Fruit fly (Drosophila melanogaster) whole organism, embryonic: ENCODE data around the gene EMC3.

Source experiments
- CG15696 ChIP-seq: fragments of 200-800 bp; sonication (Bioruptor generic); optimal IDR thresholded peaks from 2 replicates; lab custom pipeline; 2019; ENCODE audit warnings: missing biosample characterization, mild to moderate bottlenecking, missing genetic modification characterization, moderate library complexity
- CG17385 ChIP-seq: fragments of 200-800 bp; sonication (Bioruptor generic); optimal IDR thresholded peaks from 3 replicates; lab custom pipeline; 2018; ENCODE audit warnings: missing biosample characterization, mild to moderate bottlenecking, missing genetic modification characterization
- D19B ChIP-seq: fragments of 200-800 bp; sonication (Bioruptor generic); optimal IDR thresholded peaks from 2 replicates; lab custom pipeline; 2017; ENCODE audit warnings: missing biosample characterization, mild to moderate bottlenecking, missing genetic modification characterization
- Gug ChIP-seq: fragments of 200-800 bp; sonication (Bioruptor generic); IDR thresholded peaks from 4 replicates; pipeline ENCODE4 v1.3.6; 2022; ENCODE audit warnings: missing biosample characterization, missing genetic modification characterization
- bigmax ChIP-seq: fragments of 200-800 bp; sonication (Bioruptor generic); optimal IDR thresholded peaks from 2 replicates; lab custom pipeline; 2018; ENCODE audit warnings: missing biosample characterization, mild to moderate bottlenecking, missing genetic modification characterization
- prd ChIP-seq, 3 experiments: fragments of >200 bp in 2 of 3; fragments of 200-800 bp in 1 of 3; sonication (Bioruptor generic) in 1 of 3; optimal IDR thresholded peaks in 2 of 3; IDR thresholded peaks in 1 of 3; 2 replicates in 2 of 3; 3 replicates in 1 of 3; pipeline versions ENCODE4 v1.3.6 to Lab custom; 2017 to 2022; ENCODE audit warnings: missing biosample characterization in 1 of 3, missing genetic modification characterization in 1 of 3
- pros ChIP-seq: fragments of 200-800 bp; sonication (Bioruptor generic); optimal IDR thresholded peaks from 3 replicates; lab custom pipeline; 2019; ENCODE audit warnings: missing biosample characterization, mild to moderate bottlenecking, missing genetic modification characterization, moderate library complexity

dm6 chr2L:10687794-10688185 is 44.4 kb downstream of the EMC3 start:
- TF ChIP-seq CG17385 (GFP tag; lab: Kevin White, UChicago) (no peak), pros (GFP tag; lab: Kevin White, UChicago) (no peak), prd (optimal IDR thresholded peaks at IDR 0.05; lab: Kevin White, UChicago) (no peak), prd (GFP tag; IDR thresholded peaks at IDR 0.05; lab: Robert Waterston, UW) (no peak), bigmax (GFP tag; lab: Kevin White, UChicago) (no peak), Gug (no peak), CG15696 (tag; lab: Kevin White, UChicago) (no peak), D19B (GFP tag; lab: Kevin White, UChicago) (no peak)
